Fruit fly (Drosophila melanogaster) whole organism, pupa: ENCODE measurements around the gene CG5618.
A peak's percentile ranks its signal among the peaks of the same experiment; 100 is the strongest.

ENCODE experiments used
- CG10348 ChIP-seq: fragments of 200-800 bp; sonication (Bioruptor generic); IDR thresholded peaks from 2 replicates; pipeline ENCODE4 v1.3.6; 2022; ENCODE audit warnings: missing biosample characterization, missing genetic modification characterization
- CG12605 ChIP-seq: fragments of 200-800 bp; sonication (Bioruptor generic); IDR thresholded peaks from 2 replicates; pipeline ENCODE4 v1.3.6; 2022; ENCODE audit warnings: missing biosample characterization, missing genetic modification characterization
- CG13204 ChIP-seq: fragments of 200-800 bp; sonication (Bioruptor generic); optimal IDR thresholded peaks from 2 replicates; lab custom pipeline; 2018; ENCODE audit warnings: missing biosample characterization, mild to moderate bottlenecking, missing genetic modification characterization, moderate library complexity
- CG14655 ChIP-seq: fragments of 200-800 bp; sonication (Bioruptor generic); optimal IDR thresholded peaks from 3 replicates; lab custom pipeline; 2017; ENCODE audit warnings: mild to moderate bottlenecking, missing biosample characterization, missing genetic modification reagents, missing genetic modification characterization
- CG15710 ChIP-seq: fragments of 200-800 bp; sonication (Bioruptor generic); optimal IDR thresholded peaks from 2 replicates; lab custom pipeline; 2018; ENCODE audit warnings: missing biosample characterization, mild to moderate bottlenecking, missing genetic modification characterization, moderate library complexity
- CG17806 ChIP-seq: fragments of 200-800 bp; sonication (Bioruptor generic); optimal IDR thresholded peaks from 2 replicates; lab custom pipeline; 2018; ENCODE audit warnings: missing biosample characterization, mild to moderate bottlenecking, missing genetic modification characterization, moderate library complexity
- CG32121 ChIP-seq: fragments of 200-800 bp; sonication (Bioruptor generic); IDR thresholded peaks from 2 replicates; pipeline ENCODE4 v1.3.6; 2022; ENCODE audit warnings: missing biosample characterization, missing genetic modification characterization
- CG34367 ChIP-seq: fragments of 200-800 bp; sonication (Bioruptor generic); optimal IDR thresholded peaks from 2 replicates; lab custom pipeline; 2018; ENCODE audit warnings: missing biosample characterization, mild to moderate bottlenecking, missing genetic modification characterization
- CG4496 ChIP-seq: fragments of 200-800 bp; sonication (Bioruptor generic); IDR thresholded peaks from 3 replicates; pipeline ENCODE4 v1.3.6; 2022; ENCODE audit warnings: missing biosample characterization, missing genetic modification characterization
- CG8159 ChIP-seq: fragments of 200-800 bp; sonication (Bioruptor generic); optimal IDR thresholded peaks from 3 replicates; lab custom pipeline; 2018; ENCODE audit warnings: missing biosample characterization, mild to moderate bottlenecking, missing genetic modification characterization, moderate library complexity
- CG8301 ChIP-seq: fragments of 200-800 bp; sonication (Bioruptor generic); optimal IDR thresholded peaks from 2 replicates; lab custom pipeline; 2018; ENCODE audit warnings: missing biosample characterization, mild to moderate bottlenecking, missing genetic modification characterization
- CG9948 ChIP-seq: fragments of 200-800 bp; sonication (Bioruptor generic); optimal IDR thresholded peaks from 2 replicates; lab custom pipeline; 2018; ENCODE audit warnings: missing biosample characterization, mild to moderate bottlenecking, missing genetic modification characterization, moderate library complexity
- D1 ChIP-seq: fragments of 200-800 bp; sonication (Bioruptor generic); optimal IDR thresholded peaks from 2 replicates; lab custom pipeline; 2018; ENCODE audit warnings: missing biosample characterization, mild to moderate bottlenecking, missing genetic modification characterization, moderate library complexity
- EcR ChIP-seq: fragments of 200-800 bp; sonication (Bioruptor generic); optimal IDR thresholded peaks from 3 replicates; lab custom pipeline; 2019; ENCODE audit warnings: missing biosample characterization, missing genetic modification characterization, mild to moderate bottlenecking, moderate library complexity, missing genetic modification reagents
- Ets98B ChIP-seq: fragments of 200-800 bp; sonication (Bioruptor generic); IDR thresholded peaks from 2 replicates; pipeline ENCODE4 v1.3.6; 2022; ENCODE audit warnings: missing biosample characterization, missing genetic modification characterization
- Pif1A ChIP-seq: fragments of 200-800 bp; sonication (Bioruptor generic); optimal IDR thresholded peaks from 3 replicates; lab custom pipeline; 2016; ENCODE audit warnings: missing biosample characterization, missing genetic modification characterization
- Pif1B ChIP-seq: fragments of 200-800 bp; sonication (Bioruptor generic); optimal IDR thresholded peaks from 3 replicates; lab custom pipeline; 2016; ENCODE audit warnings: missing biosample characterization, missing genetic modification characterization
- Snoo ChIP-seq: fragments of 200-800 bp; sonication (Bioruptor generic); optimal IDR thresholded peaks from 3 replicates; lab custom pipeline; 2017; ENCODE audit warnings: missing biosample characterization, mild to moderate bottlenecking, missing genetic modification characterization, inconsistent platforms
- fd96Ca ChIP-seq: fragments of 200-800 bp; sonication (Bioruptor generic); IDR thresholded peaks from 3 replicates; pipeline ENCODE4 v1.3.6; 2022; ENCODE audit warnings: missing biosample characterization, missing genetic modification characterization
- gl ChIP-seq: fragments of 200-800 bp; sonication (Bioruptor generic); optimal IDR thresholded peaks from 2 replicates; lab custom pipeline; 2018; ENCODE audit warnings: missing biosample characterization, mild to moderate bottlenecking, missing genetic modification characterization
- rn ChIP-seq: fragments of 200-800 bp; sonication (Bioruptor generic); IDR thresholded peaks from 2 replicates; pipeline ENCODE4 v1.3.6; 2022; ENCODE audit warnings: missing biosample characterization, missing genetic modification characterization

CG5618 gene

dm6 chr3L:20348581-20349093 is 4.6 kb upstream of the CG5618 start:
- TF ChIP-seq rn (GFP tag; lab: Robert Waterston, UW) (no peak), CG4496 (no peak), fd96Ca (GFP tag; lab: Robert Waterston, UW) (no peak), CG9948 (tag; lab: Kevin White, UChicago) (no peak), CG10348 (GFP tag; lab: Robert Waterston, UW) (no peak), CG34367 (tag; lab: Kevin White, UChicago) (no peak), EcR (GFP tag; lab: Kevin White, UChicago) (no peak), CG8159 (tag; lab: Kevin White, UChicago) (no peak), CG12605 (GFP tag; lab: Robert Waterston, UW) (no peak), CG32121 (GFP tag; lab: Robert Waterston, UW) (no peak)

dm6 chr3L:20349333-20349924 is 3.8 kb upstream of the CG5618 start:
- no peak for TF ChIP-seq CG8301 (tag; lab: Kevin White, UChicago)
- TF ChIP-seq CG12605 (GFP tag; lab: Robert Waterston, UW): 0 out of 2 replicates have a peak, but pooled peaks have one; percentile 46
- TF ChIP-seq Pif1A (GFP tag; lab: Kevin White, UChicago): no peak
- peak; percentile 44; the same call in 1 of the 2 replicates for TF ChIP-seq Ets98B (GFP tag; lab: Robert Waterston, UW)
- TF ChIP-seq CG9948 (tag; lab: Kevin White, UChicago): no peak
- TF ChIP-seq Pif1B: no peak
- no peak for TF ChIP-seq gl (tag; lab: Kevin White, UChicago)
- no peak for TF ChIP-seq CG15710 (tag; lab: Kevin White, UChicago)
- no peak for TF ChIP-seq CG10348 (GFP tag; lab: Robert Waterston, UW)
- TF ChIP-seq D1: no peak
- TF ChIP-seq CG8159 (tag; lab: Kevin White, UChicago): no peak
- TF ChIP-seq rn (GFP tag; lab: Robert Waterston, UW): no peak
- no peak for TF ChIP-seq CG14655 (GFP tag; lab: Kevin White, UChicago)
- no peak for TF ChIP-seq CG34367 (tag; lab: Kevin White, UChicago)
- TF ChIP-seq CG32121 (GFP tag; lab: Robert Waterston, UW): 0 out of 2 replicates have a peak, but pooled peaks have one; percentile 29
- TF ChIP-seq CG13204 (GFP tag; lab: Kevin White, UChicago): no peak
- TF ChIP-seq CG4496: 0 out of 3 replicates have a peak, but pooled peaks have one; percentile 39
- no peak for TF ChIP-seq Snoo (tag; lab: Kevin White, UChicago)
- TF ChIP-seq EcR (GFP tag; lab: Kevin White, UChicago): peak; percentile 95
- TF ChIP-seq CG17806 (tag; lab: Kevin White, UChicago): no peak
- no peak; the same call in 2 of the 3 replicates for TF ChIP-seq fd96Ca (GFP tag; lab: Robert Waterston, UW)
- TF ChIP-seq, all 21 proteins: peak for 5

dm6 chr3L:20353726-20354332 is 580 bp downstream of the CG5618 start:
- TF ChIP-seq CG32121 (GFP tag; lab: Robert Waterston, UW) (0 out of 2 replicates have a peak, but pooled peaks have one; percentile 9), CG13204 (GFP tag; lab: Kevin White, UChicago) (no peak), CG8159 (tag; lab: Kevin White, UChicago) (peak; percentile 87), CG4496 (no peak), gl (tag; lab: Kevin White, UChicago) (no peak), CG12605 (GFP tag; lab: Robert Waterston, UW) (0 out of 2 replicates have a peak, but pooled peaks have one; percentile 13), Pif1A (GFP tag; lab: Kevin White, UChicago) (no peak)

dm6 chr3L:20354363-20354762 is 1.1 kb downstream of the CG5618 start:
- TF ChIP-seq CG34367 (tag; lab: Kevin White, UChicago) (no peak), D1 (no peak)

- TF ChIP-seq EcR (GFP tag; lab: Kevin White, UChicago): peak; percentile 82
- TF ChIP-seq gl (tag; lab: Kevin White, UChicago): no peak
Measured at dm6 chr3L:20354872-20355271, 1.6 kb downstream of the CG5618 start.

dm6 chr3L:20356613-20357012 is 3.4 kb downstream of the CG5618 start, which contains the start of gene kin17:
Gene kin17, plus strand, starts transcription at chr3L:20356807.
- TF ChIP-seq CG10348 (GFP tag; lab: Robert Waterston, UW) (no peak), CG14655 (GFP tag; lab: Kevin White, UChicago) (no peak), CG4496 (no peak), CG32121 (GFP tag; lab: Robert Waterston, UW) (no peak), CG8159 (tag; lab: Kevin White, UChicago) (no peak), CG8301 (tag; lab: Kevin White, UChicago) (no peak), CG9948 (tag; lab: Kevin White, UChicago) (no peak), CG13204 (GFP tag; lab: Kevin White, UChicago) (no peak), rn (GFP tag; lab: Robert Waterston, UW) (no peak), EcR (GFP tag; lab: Kevin White, UChicago) (no peak), Ets98B (GFP tag; lab: Robert Waterston, UW) (no peak), fd96Ca (GFP tag; lab: Robert Waterston, UW) (no peak), CG12605 (GFP tag; lab: Robert Waterston, UW) (no peak), CG15710 (tag; lab: Kevin White, UChicago) (no peak), CG34367 (tag; lab: Kevin White, UChicago) (no peak)
